Worm (Caenorhabditis elegans) whole organism, mixed stage, embryonic: ENCODE measurements around the gene srbc-60.

ENCODE experiments used
- bed-3 ChIP-seq: fragments of 200-800 bp; sonication (Bioruptor generic); optimal IDR thresholded peaks from 3 replicates; lab custom pipeline; 2018; ENCODE audit warnings: mild to moderate bottlenecking, missing genetic modification characterization, moderate library complexity, missing compliant biosample characterization
- ces-1 ChIP-seq: fragments of 150-350 bp; optimal IDR thresholded peaks from 2 replicates; lab custom pipeline; 2014; ENCODE audit warnings: missing biosample characterization, missing genetic modification reagents, missing genetic modification characterization
- elt-3 ChIP-seq: fragments of 150-350 bp; optimal IDR thresholded peaks from 2 replicates; lab custom pipeline; 2014; ENCODE audit warnings: missing biosample characterization, missing genetic modification characterization
- lin-13 ChIP-seq: fragments of 150-350 bp; optimal IDR thresholded peaks from 2 replicates; lab custom pipeline; 2014; ENCODE audit warnings: missing biosample characterization, missing genetic modification characterization
- lsy-2 ChIP-seq: fragments of 150-350 bp; optimal IDR thresholded peaks from 2 replicates; lab custom pipeline; 2014; ENCODE audit warnings: missing biosample characterization, missing genetic modification characterization
- mep-1 ChIP-seq: fragments of 150-350 bp; optimal IDR thresholded peaks from 2 replicates; lab custom pipeline; 2017; ENCODE audit warnings: missing biosample characterization, missing genetic modification reagents, missing genetic modification characterization, inconsistent platforms
- nhr-12 ChIP-seq: fragments of 150-350 bp; optimal IDR thresholded peaks from 2 replicates; lab custom pipeline; 2014; ENCODE audit warnings: missing biosample characterization, missing genetic modification characterization
- nhr-2 ChIP-seq: fragments of 150-350 bp; optimal IDR thresholded peaks from 2 replicates; lab custom pipeline; 2014; ENCODE audit warnings: missing biosample characterization, missing genetic modification characterization
- pha-4 ChIP-seq: fragments of 150-350 bp; optimal IDR thresholded peaks from 2 replicates; lab custom pipeline; 2018; ENCODE audit warnings: missing biosample characterization, missing genetic modification reagents, missing genetic modification characterization
- snpc-4 ChIP-seq: fragments of 150-350 bp; optimal IDR thresholded peaks from 2 replicates; lab custom pipeline; 2014; ENCODE audit warnings: missing biosample characterization, missing genetic modification characterization
- sptf-1 ChIP-seq: sonication (generic microtip); optimal IDR thresholded peaks from 2 replicates; lab custom pipeline; 2017; ENCODE audit warnings: mild to moderate bottlenecking, missing genetic modification characterization, moderate library complexity, missing compliant biosample characterization
- unc-39 ChIP-seq: fragments of 150-350 bp; optimal IDR thresholded peaks from 2 replicates; lab custom pipeline; 2014; ENCODE audit warnings: missing biosample characterization, missing genetic modification characterization

- no peak for TF ChIP-seq nhr-12 (tag; lab: Kevin White, UChicago)
- no peak for TF ChIP-seq pha-4 (tag; lab: Kevin White, UChicago)
- TF ChIP-seq lin-13 (tag; lab: Kevin White, UChicago) = no peak
- TF ChIP-seq snpc-4 (tag; lab: Kevin White, UChicago) = no peak
- no peak for TF ChIP-seq unc-39
- TF ChIP-seq nhr-2 = no peak
- no peak for TF ChIP-seq bed-3 (GFP tag; lab: Kevin White, UChicago)
- TF ChIP-seq mep-1 = no peak
- no peak for TF ChIP-seq elt-3 (tag; lab: Kevin White, UChicago)
- TF ChIP-seq lsy-2 (tag; lab: Kevin White, UChicago) = no peak
- TF ChIP-seq ces-1 (GFP tag; lab: Kevin White, UChicago) = no peak
- TF ChIP-seq sptf-1 = no peak
These were observed 2.8 kb upstream of the srbc-60 start, which contains the start of gene R09E12.9 for ce11 chrV:777285-777684.
